Worm (Caenorhabditis elegans): ENCODE data around the gene Y37D8A.29.

- no peak for TF ChIP-seq lsy-2 (tag; optimal IDR thresholded peaks at IDR 0.05)
- no peak for TF ChIP-seq nhr-28 (tag; optimal IDR thresholded peaks at IDR 0.05)
- no peak for TF ChIP-seq snpc-4 (tag; optimal IDR thresholded peaks at IDR 0.05)
- no peak for TF ChIP-seq nhr-2 (tag; optimal IDR thresholded peaks at IDR 0.05)
- no peak for TF ChIP-seq lin-13 (tag; optimal IDR thresholded peaks at IDR 0.05)
- no peak for TF ChIP-seq blmp-1 (tag; optimal IDR thresholded peaks at IDR 0.05)
- TF ChIP-seq ham-2 (GFP tag; optimal IDR thresholded peaks at IDR 0.05) = no peak
- TF ChIP-seq unc-62 (GFP tag; optimal IDR thresholded peaks at IDR 0.05) = no peak
- no peak for TF ChIP-seq mep-1 (tag; optimal IDR thresholded peaks at IDR 0.05)
Observed at ce11 chrIII:12885153-12885552, 6.3 kb downstream of the Y37D8A.29 start.

Measured in whole organism, mixed stage, embryonic.